Fruit fly (Drosophila melanogaster) Kc167 (cell line): Measurements from ENCODE around the gene EloA.

Experiments used
- Myc ChIP-seq: fragments of >200 bp; optimal IDR thresholded peaks from 2 replicates; lab custom pipeline; 2017; ENCODE audit warnings: missing external identifiers
- Sin3A ChIP-seq: fragments of >200 bp; optimal IDR thresholded peaks from 2 replicates; lab custom pipeline; 2018; ENCODE audit warnings: missing external identifiers
- h ChIP-seq: fragments of >200 bp; optimal IDR thresholded peaks from 3 replicates; lab custom pipeline; 2018; ENCODE audit warnings: missing external identifiers
- insv ChIP-seq: fragments of >200 bp; optimal IDR thresholded peaks from 3 replicates; lab custom pipeline; 2018; ENCODE audit warnings: missing external identifiers
- psq ChIP-seq: fragments of >200 bp; optimal IDR thresholded peaks from 2 replicates; lab custom pipeline; 2017; ENCODE audit warnings: missing external identifiers
- ttk ChIP-seq: sonication (Bioruptor generic); optimal IDR thresholded peaks from 2 replicates; lab custom pipeline; 2017; ENCODE audit warnings: missing external identifiers

The EloA gene

dm6 chr3R:23221003-23221679 lies 30.2 kb upstream of the EloA start:
- TF ChIP-seq insv (no peak), Sin3A (no peak), Myc (lab: Kevin White, UChicago) (no peak), h (lab: Kevin White, UChicago) (no peak), psq (lab: Kevin White, UChicago) (no peak), ttk (lab: Kevin White, UChicago) (no peak)

dm6 chr3R:23221680-23222148 lies 29.6 kb upstream of the EloA start:
- TF ChIP-seq ttk (lab: Kevin White, UChicago), result no peak
- no peak for TF ChIP-seq insv
- TF ChIP-seq Myc (lab: Kevin White, UChicago), result no peak
- no peak for TF ChIP-seq h (lab: Kevin White, UChicago)
- TF ChIP-seq psq (lab: Kevin White, UChicago), result no peak
- TF ChIP-seq Sin3A, result no peak

dm6 chr3R:23223151-23223810 lies 28.1 kb upstream of the EloA start:
- TF ChIP-seq Myc (lab: Kevin White, UChicago) (no peak), h (lab: Kevin White, UChicago) (no peak), psq (lab: Kevin White, UChicago) (no peak), insv (no peak), ttk (lab: Kevin White, UChicago) (no peak)

dm6 chr3R:23225266-23225665 lies 26.1 kb upstream of the EloA start:
- TF ChIP-seq h (lab: Kevin White, UChicago), result no peak
- no peak for TF ChIP-seq Myc (lab: Kevin White, UChicago)
- no peak for TF ChIP-seq Sin3A
- no peak for TF ChIP-seq insv
- TF ChIP-seq psq (lab: Kevin White, UChicago), result no peak
- TF ChIP-seq ttk (lab: Kevin White, UChicago), result no peak

dm6 chr3R:23226521-23227039 lies 24.8 kb upstream of the EloA start, which contains the start of gene cnc:
Gene cnc (minus strand): TSS chr3R:23226711.
- no peak for TF ChIP-seq Sin3A
- no peak for TF ChIP-seq insv
- TF ChIP-seq ttk (lab: Kevin White, UChicago), result no peak
- TF ChIP-seq h (lab: Kevin White, UChicago), result no peak
- no peak for TF ChIP-seq psq (lab: Kevin White, UChicago)
- no peak for TF ChIP-seq Myc (lab: Kevin White, UChicago)

dm6 chr3R:23228605-23229264 lies 22.6 kb upstream of the EloA start:
- TF ChIP-seq ttk (lab: Kevin White, UChicago) (no peak), Sin3A (no peak), psq (lab: Kevin White, UChicago) (no peak), insv (no peak), h (lab: Kevin White, UChicago) (no peak), Myc (lab: Kevin White, UChicago) (no peak)

dm6 chr3R:23239051-23239450 lies 12.3 kb upstream of the EloA start:
- TF ChIP-seq Sin3A, result no peak
- no peak for TF ChIP-seq insv
- no peak for TF ChIP-seq ttk (lab: Kevin White, UChicago)
- no peak for TF ChIP-seq Myc (lab: Kevin White, UChicago)
- TF ChIP-seq psq (lab: Kevin White, UChicago), result no peak
- no peak for TF ChIP-seq h (lab: Kevin White, UChicago)

- TF ChIP-seq ttk (lab: Kevin White, UChicago) (no peak), Sin3A (no peak)
These were observed 11.3 kb upstream of the EloA start for dm6 chr3R:23239934-23240632.

- no peak for TF ChIP-seq Sin3A
- TF ChIP-seq psq (lab: Kevin White, UChicago), result no peak
- no peak for TF ChIP-seq Myc (lab: Kevin White, UChicago)
- TF ChIP-seq h (lab: Kevin White, UChicago), result no peak
- no peak for TF ChIP-seq ttk (lab: Kevin White, UChicago)
These were observed 2.4 kb upstream of the EloA start, which contains the start of gene CG4467 for dm6 chr3R:23248853-23249573. Gene CG4467 (minus strand): TSS chr3R:23248903.

dm6 chr3R:23257986-23258427 lies 6.6 kb downstream of the EloA start, which contains the start of the genes wda and Pex11c:
Gene wda (minus strand): TSS chr3R:23258087.
Gene Pex11c (plus strand): TSS chr3R:23258365.
- TF ChIP-seq ttk (lab: Kevin White, UChicago) (no peak), Sin3A (no peak), psq (lab: Kevin White, UChicago) (no peak), Myc (lab: Kevin White, UChicago) (no peak), h (lab: Kevin White, UChicago) (no peak), insv (no peak)

- no peak for TF ChIP-seq h (lab: Kevin White, UChicago)
- no peak for TF ChIP-seq insv
- no peak for TF ChIP-seq psq (lab: Kevin White, UChicago)
- no peak for TF ChIP-seq Sin3A
- TF ChIP-seq Myc (lab: Kevin White, UChicago), result no peak
- TF ChIP-seq ttk (lab: Kevin White, UChicago), result no peak
These were observed 7.2 kb downstream of the EloA start for dm6 chr3R:23258524-23258923.
